Worm (Caenorhabditis elegans): Measurements from ENCODE around the gene ZK757.10.

DNA sequence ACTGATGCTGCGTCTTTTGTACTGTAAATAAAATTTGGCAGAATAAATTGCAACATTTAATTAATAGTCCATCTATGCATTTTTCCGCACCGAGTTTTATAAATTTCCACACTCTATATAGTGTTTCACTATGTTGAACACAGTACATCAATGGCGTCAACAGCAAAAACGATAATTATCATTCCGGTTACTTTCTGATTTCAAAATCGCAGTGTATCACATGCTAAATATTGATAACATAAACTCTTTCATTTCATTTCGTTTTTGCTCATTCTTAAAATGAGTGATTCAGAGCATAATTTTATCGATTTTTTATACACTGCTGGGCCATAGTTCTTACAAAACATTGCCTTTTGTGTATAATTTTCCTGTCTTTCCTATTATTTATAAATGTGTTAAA lies 45.3 kb downstream of the ZK757.10 start:
- no peak for TF ChIP-seq lim-7 (GFP tag; IDR thresholded peaks at IDR 0.05)
- no peak for TF ChIP-seq cey-2 (tag; optimal IDR thresholded peaks at IDR 0.05; ENCODE audit: borderline replicate concordance, insufficient read depth)
- no peak for TF ChIP-seq nhr-48 (tag; optimal IDR thresholded peaks at IDR 0.05)
- TF ChIP-seq nhr-77 (tag; optimal IDR thresholded peaks at IDR 0.05), result peak; percentile 11
- TF ChIP-seq skn-1 (tag; optimal IDR thresholded peaks at IDR 0.05), result no peak
- no peak for TF ChIP-seq jun-1 (tag; optimal IDR thresholded peaks at IDR 0.05)
- TF ChIP-seq gei-8 (GFP tag; optimal IDR thresholded peaks at IDR 0.05), result no peak
- no peak for TF ChIP-seq ceh-28 (tag; optimal IDR thresholded peaks at IDR 0.05)
- TF ChIP-seq lin-15B (tag; optimal IDR thresholded peaks at IDR 0.05), result no peak
- TF ChIP-seq nhr-237 (tag; optimal IDR thresholded peaks at IDR 0.05), result no peak
- TF ChIP-seq fkh-10 (GFP tag; optimal IDR thresholded peaks at IDR 0.05), result no peak
- TF ChIP-seq lsy-2 (tag; optimal IDR thresholded peaks at IDR 0.05), result no peak
